Fruit fly (Drosophila melanogaster) whole organism, wandering third instar larva: ENCODE results near the gene CG33514.

Experiments
- Myc ChIP-seq: fragments of >200 bp; optimal IDR thresholded peaks from 2 replicates; lab custom pipeline; 2017
- OdsH ChIP-seq: fragments of 200-800 bp; sonication (Bioruptor generic); optimal IDR thresholded peaks from 2 replicates; lab custom pipeline; 2016; ENCODE audit warnings: missing biosample characterization, mild to moderate bottlenecking, missing genetic modification characterization
- br ChIP-seq: fragments of 200-800 bp; sonication (Bioruptor generic); optimal IDR thresholded peaks from 2 replicates; lab custom pipeline; 2016; ENCODE audit warnings: missing biosample characterization, missing genetic modification characterization
- foxo ChIP-seq, 2 experiments: fragments of 200-800 bp; sonication (Bioruptor generic); optimal IDR thresholded peaks; 2 replicates in 1 of 2; 3 replicates in 1 of 2; lab custom pipeline; 2016 to 2017; ENCODE audit warnings: missing biosample characterization in 2 of 2, missing genetic modification characterization in 2 of 2
- pan ChIP-seq: fragments of >200 bp; optimal IDR thresholded peaks from 2 replicates; lab custom pipeline; 2017
- psq ChIP-seq: fragments of 200-800 bp; sonication (Bioruptor generic); optimal IDR thresholded peaks from 3 replicates; lab custom pipeline; 2017; ENCODE audit warnings: missing biosample characterization, mild to moderate bottlenecking, missing genetic modification characterization, moderate library complexity
- usp ChIP-seq: fragments of >200 bp; optimal IDR thresholded peaks from 2 replicates; lab custom pipeline; 2017; ENCODE audit warnings: missing biosample characterization, missing genetic modification characterization

DNA sequence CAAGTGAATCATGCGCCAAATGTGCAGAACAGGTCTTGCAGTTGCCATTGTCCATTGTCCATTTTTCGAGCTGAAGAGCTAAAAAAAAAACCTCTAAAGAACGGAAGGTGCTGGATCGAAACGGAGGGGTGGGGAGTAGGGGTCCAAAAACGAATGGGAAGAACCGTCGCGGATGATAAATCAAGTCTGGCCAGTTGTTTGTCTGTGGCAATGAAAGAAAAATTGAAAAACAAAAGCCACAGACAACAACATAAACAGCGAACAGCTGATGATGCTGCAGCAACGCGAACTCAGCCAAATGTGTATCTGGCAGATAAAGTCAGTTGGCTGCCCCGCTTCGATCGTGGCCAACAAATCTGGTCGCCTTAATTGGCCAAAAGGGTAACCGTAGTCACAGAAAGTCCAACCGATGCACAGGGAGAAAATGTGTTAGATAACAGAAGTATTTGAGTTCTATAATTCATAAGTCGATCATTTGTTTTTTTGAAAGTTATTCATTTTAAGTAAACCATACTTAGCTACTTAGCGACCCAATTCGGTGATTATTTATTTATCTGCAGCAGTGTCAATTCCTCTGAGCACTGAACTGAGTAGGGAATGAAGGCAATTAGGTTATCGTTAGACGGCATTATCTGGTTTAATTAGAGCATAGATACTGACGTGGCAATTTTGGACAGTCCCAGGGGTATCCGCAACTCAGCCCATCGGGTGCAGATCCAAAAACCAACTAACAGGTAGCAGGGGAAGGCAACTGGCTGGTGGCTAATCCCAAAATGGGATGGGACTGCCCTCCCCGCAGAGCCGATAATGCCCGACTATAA is 43.3 kb downstream of the CG33514 start:
- TF ChIP-seq foxo (GFP tag; optimal IDR thresholded peaks at IDR 0.05; lab: Kevin White, UChicago) (peak in 1 of 2 experiments; percentile 38), Myc (lab: Kevin White, UChicago) (no peak), pan (no peak), br (GFP tag; lab: Kevin White, UChicago) (no peak), psq (peak; percentile 64), OdsH (GFP tag; lab: Kevin White, UChicago) (no peak), usp (GFP tag; lab: Kevin White, UChicago) (no peak)
